Worm (Caenorhabditis elegans) whole organism, L3 larva: ENCODE measurements around the gene C07A12.7.

Experiments used
- R02D3.7 ChIP-seq: fragments of 150-350 bp; optimal IDR thresholded peaks from 2 replicates; lab custom pipeline; 2014; ENCODE audit warnings: missing biosample characterization, missing genetic modification characterization
- aly-2 ChIP-seq: fragments of 150-350 bp; optimal IDR thresholded peaks from 2 replicates; lab custom pipeline; 2014; ENCODE audit warnings: missing biosample characterization, missing genetic modification characterization
- ama-1 ChIP-seq: fragments of 150-350 bp; optimal IDR thresholded peaks from 2 replicates; lab custom pipeline; 2018
- ceh-16 ChIP-seq: sonication (generic microtip); optimal IDR thresholded peaks from 2 replicates; lab custom pipeline; 2017; ENCODE audit warnings: missing biosample characterization, missing genetic modification characterization
- ceh-28 ChIP-seq: fragments of 150-350 bp; optimal IDR thresholded peaks from 2 replicates; lab custom pipeline; 2014; ENCODE audit warnings: missing biosample characterization, missing genetic modification reagents, missing genetic modification characterization
- ceh-9 ChIP-seq: sonication (generic microtip); optimal IDR thresholded peaks from 2 replicates; lab custom pipeline; 2018; ENCODE audit warnings: missing biosample characterization, missing genetic modification characterization
- daf-12 ChIP-seq: fragments of 150-350 bp; optimal IDR thresholded peaks from 2 replicates; lab custom pipeline; 2014; ENCODE audit warnings: missing biosample characterization, missing genetic modification reagents, missing genetic modification characterization
- egl-27 ChIP-seq: sonication (generic microtip); optimal IDR thresholded peaks from 4 replicates; lab custom pipeline; 2017; ENCODE audit warnings: missing biosample characterization, missing genetic modification reagents, missing genetic modification characterization
- egl-5 ChIP-seq: fragments of 150-350 bp; optimal IDR thresholded peaks from 2 replicates; lab custom pipeline; 2017; ENCODE audit warnings: missing biosample characterization, missing genetic modification reagents, missing genetic modification characterization, inconsistent platforms
- elt-1 ChIP-seq: fragments of 150-350 bp; optimal IDR thresholded peaks from 2 replicates; lab custom pipeline; 2014; ENCODE audit warnings: missing biosample characterization, missing genetic modification characterization
- elt-3 ChIP-seq, 3 experiments: fragments of 150-350 bp in 1 of 3; sonication (generic microtip) in 2 of 3; optimal IDR thresholded peaks; 2 replicates in 2 of 3; 4 replicates in 1 of 3; lab custom pipeline; 2014 to 2017; ENCODE audit warnings: missing biosample characterization in 3 of 3, missing genetic modification characterization in 3 of 3
- fkh-10 ChIP-seq: sonication (generic microtip); optimal IDR thresholded peaks from 2 replicates; lab custom pipeline; 2017; ENCODE audit warnings: missing biosample characterization, missing genetic modification reagents, missing genetic modification characterization
- fkh-2 ChIP-seq: fragments of 150-350 bp; optimal IDR thresholded peaks from 2 replicates; lab custom pipeline; 2014; ENCODE audit warnings: missing biosample characterization, missing genetic modification reagents, missing genetic modification characterization
- hmg-11 ChIP-seq: sonication (generic microtip); optimal IDR thresholded peaks from 2 replicates; lab custom pipeline; 2016; ENCODE audit warnings: missing genetic modification characterization, missing compliant biosample characterization
- jun-1 ChIP-seq: fragments of 150-350 bp; optimal IDR thresholded peaks from 2 replicates; lab custom pipeline; 2014; ENCODE audit warnings: missing biosample characterization, missing genetic modification reagents, missing genetic modification characterization
- lin-15B ChIP-seq: fragments of 150-350 bp; optimal IDR thresholded peaks from 2 replicates; lab custom pipeline; 2014; ENCODE audit warnings: missing biosample characterization, missing genetic modification characterization
- lin-39 ChIP-seq: fragments of 150-350 bp; optimal IDR thresholded peaks from 2 replicates; lab custom pipeline; 2018; ENCODE audit warnings: missing biosample characterization, missing genetic modification reagents, missing genetic modification characterization
- lsy-12 ChIP-seq: sonication (generic microtip); optimal IDR thresholded peaks from 2 replicates; lab custom pipeline; 2016; ENCODE audit warnings: mild to moderate bottlenecking, missing genetic modification characterization, missing compliant biosample characterization
- mml-1 ChIP-seq: fragments of 150-350 bp; sonication (generic microtip); optimal IDR thresholded peaks from 3 replicates; lab custom pipeline; 2014; ENCODE audit warnings: missing biosample characterization, missing genetic modification characterization
- nfya-1 ChIP-seq: sonication (generic microtip); optimal IDR thresholded peaks from 2 replicates; lab custom pipeline; 2017; ENCODE audit warnings: missing genetic modification characterization, mild to moderate bottlenecking, missing compliant biosample characterization, antibody characterized with exemption, moderate library complexity; ENCODE audit not compliant: insufficient read depth
- nhr-11 ChIP-seq: fragments of 150-350 bp; optimal IDR thresholded peaks from 2 replicates; lab custom pipeline; 2014; ENCODE audit warnings: missing biosample characterization, missing genetic modification characterization
- nhr-12 ChIP-seq: fragments of 150-350 bp; optimal IDR thresholded peaks from 2 replicates; lab custom pipeline; 2014; ENCODE audit warnings: missing biosample characterization, missing genetic modification characterization
- nhr-23 ChIP-seq: fragments of 150-350 bp; optimal IDR thresholded peaks from 2 replicates; lab custom pipeline; 2014; ENCODE audit warnings: missing biosample characterization, missing genetic modification reagents, missing genetic modification characterization
- nhr-237 ChIP-seq: fragments of 150-350 bp; optimal IDR thresholded peaks from 2 replicates; lab custom pipeline; 2014; ENCODE audit warnings: missing biosample characterization, missing genetic modification characterization
- nhr-28 ChIP-seq: fragments of 150-350 bp; optimal IDR thresholded peaks from 2 replicates; lab custom pipeline; 2014; ENCODE audit warnings: missing biosample characterization, missing genetic modification characterization
- nhr-67 ChIP-seq: fragments of 150-350 bp; optimal IDR thresholded peaks from 2 replicates; lab custom pipeline; 2014; ENCODE audit warnings: missing biosample characterization, missing genetic modification characterization
- nhr-77 ChIP-seq: fragments of 150-350 bp; optimal IDR thresholded peaks from 2 replicates; lab custom pipeline; 2014; ENCODE audit warnings: missing biosample characterization, missing genetic modification characterization
- pha-4 ChIP-seq: fragments of 150-350 bp; optimal IDR thresholded peaks from 2 replicates; lab custom pipeline; 2014; ENCODE audit warnings: missing biosample characterization, missing genetic modification reagents, missing genetic modification characterization
- sea-2 ChIP-seq: fragments of 150-350 bp; sonication (generic microtip); optimal IDR thresholded peaks from 4 replicates; lab custom pipeline; 2014; ENCODE audit warnings: missing biosample characterization, missing genetic modification reagents, missing genetic modification characterization
- skn-1 ChIP-seq: fragments of 150-350 bp; optimal IDR thresholded peaks from 2 replicates; lab custom pipeline; 2014; ENCODE audit warnings: missing biosample characterization, missing genetic modification characterization
- snpc-4 ChIP-seq: fragments of 150-350 bp; optimal IDR thresholded peaks from 2 replicates; lab custom pipeline; 2014; ENCODE audit warnings: missing biosample characterization, missing genetic modification characterization
- tbx-2 ChIP-seq: sonication (generic microtip); optimal IDR thresholded peaks from 2 replicates; lab custom pipeline; 2016; ENCODE audit warnings: mild to moderate bottlenecking, missing genetic modification characterization, missing compliant biosample characterization
- unc-39 ChIP-seq: sonication (generic microtip); optimal IDR thresholded peaks from 4 replicates; lab custom pipeline; 2017; ENCODE audit warnings: missing biosample characterization, missing genetic modification characterization
- unc-62 ChIP-seq: fragments of 150-350 bp; sonication (generic microtip); optimal IDR thresholded peaks from 4 replicates; lab custom pipeline; 2014; ENCODE audit warnings: missing biosample characterization, missing genetic modification reagents, missing genetic modification characterization
- zag-1 ChIP-seq: fragments of 150-350 bp; optimal IDR thresholded peaks from 2 replicates; lab custom pipeline; 2014; ENCODE audit warnings: missing biosample characterization, missing genetic modification characterization
- ztf-11 ChIP-seq: fragments of 150-350 bp; optimal IDR thresholded peaks from 2 replicates; lab custom pipeline; 2014; ENCODE audit warnings: missing biosample characterization, missing genetic modification characterization
- ztf-4 ChIP-seq: fragments of 150-350 bp; optimal IDR thresholded peaks from 2 replicates; lab custom pipeline; 2014; ENCODE audit warnings: missing biosample characterization, missing genetic modification characterization

The C07A12.7 gene

DNA sequence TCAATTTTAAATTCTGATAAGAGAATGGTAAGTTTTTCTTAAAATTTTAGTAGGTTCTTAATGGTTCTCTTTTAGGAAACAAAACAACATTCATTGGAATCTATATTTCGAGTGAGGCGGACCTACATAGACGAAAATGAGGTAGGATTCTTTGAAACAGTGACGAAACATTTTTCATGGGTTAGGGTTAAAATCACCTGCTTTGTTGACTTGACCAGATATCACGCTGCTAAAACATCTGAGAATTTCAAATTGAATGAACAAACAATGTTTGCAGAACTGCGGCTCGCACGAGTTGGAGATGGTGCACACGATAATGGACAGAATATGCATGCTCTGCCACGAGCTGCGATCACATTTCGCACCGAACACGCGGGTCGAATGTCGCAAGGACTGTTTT is 40.3 kb upstream of the C07A12.7 start:
- TF ChIP-seq nhr-67 (tag; lab: Kevin White, UChicago) (no peak), skn-1 (tag; lab: Kevin White, UChicago) (no peak), nhr-237 (tag; lab: Kevin White, UChicago) (no peak), jun-1 (tag; lab: Kevin White, UChicago) (no peak), hmg-11 (tag; lab: Kevin White, UChicago) (no peak), aly-2 (no peak), elt-1 (tag; lab: Kevin White, UChicago) (no peak), egl-27 (tag; lab: Kevin White, UChicago) (no peak), nhr-23 (no peak), unc-62 (GFP tag; lab: Kevin White, UChicago) (no peak), ceh-16 (tag; lab: Kevin White, UChicago) (no peak), ztf-11 (tag; lab: Kevin White, UChicago) (no peak), ceh-9 (tag; lab: Kevin White, UChicago) (no peak), nhr-28 (tag; lab: Kevin White, UChicago) (no peak), fkh-2 (tag; lab: Kevin White, UChicago) (no peak), elt-3 (tag; optimal IDR thresholded peaks at IDR 0.05; lab: Kevin White, UChicago) (no peak), lin-15B (tag; lab: Kevin White, UChicago) (no peak), snpc-4 (tag; lab: Kevin White, UChicago) (no peak), nhr-11 (tag; lab: Kevin White, UChicago) (no peak), R02D3.7 (tag; lab: Kevin White, UChicago) (no peak)
- TF ChIP-seq, all 47 proteins: peak for 0

- TF ChIP-seq ztf-4 (tag; lab: Kevin White, UChicago) (no peak), egl-27 (tag; lab: Kevin White, UChicago) (no peak), lin-39 (no peak), egl-5 (tag; lab: Kevin White, UChicago) (no peak), hmg-11 (tag; lab: Kevin White, UChicago) (no peak), R02D3.7 (tag; lab: Kevin White, UChicago) (no peak), ceh-28 (tag; lab: Kevin White, UChicago) (no peak), ztf-11 (tag; lab: Kevin White, UChicago) (no peak), zag-1 (tag; lab: Kevin White, UChicago) (no peak), nhr-237 (tag; lab: Kevin White, UChicago) (no peak), sea-2 (GFP tag; lab: Kevin White, UChicago) (no peak), unc-39 (tag; lab: Kevin White, UChicago) (no peak), tbx-2 (no peak), skn-1 (tag; lab: Kevin White, UChicago) (no peak), ceh-16 (tag; lab: Kevin White, UChicago) (no peak), fkh-2 (tag; lab: Kevin White, UChicago) (no peak), lsy-12 (tag; lab: Kevin White, UChicago) (no peak), pha-4 (tag; lab: Kevin White, UChicago) (no peak), elt-1 (tag; lab: Kevin White, UChicago) (no peak)
Measured at ce11 chrX:4561863-4562262, 39.9 kb upstream of the C07A12.7 start, which contains the start of gene C05E11.6. TSS of gene C05E11.6 (plus strand) at chrX:4562163.

DNA sequence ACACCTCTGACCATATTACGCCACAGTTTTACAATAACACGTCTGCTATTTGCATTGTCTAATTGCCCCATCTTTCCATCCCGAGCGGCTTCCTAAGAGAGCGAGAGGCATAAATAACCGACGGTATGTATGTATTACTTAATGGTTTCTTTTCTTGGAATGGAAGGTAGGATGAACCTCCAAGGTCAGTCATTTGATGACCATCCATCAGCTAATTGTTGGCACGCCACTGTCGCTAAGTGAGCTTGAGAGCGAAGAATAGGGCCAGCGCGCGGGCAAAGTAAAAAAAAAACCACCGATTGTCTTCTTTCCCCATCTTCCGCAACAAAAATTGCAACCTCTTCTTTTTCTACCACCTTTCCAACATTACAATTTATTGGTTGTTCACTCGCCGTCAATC is 34.1 kb upstream of the C07A12.7 start:
- TF ChIP-seq pha-4 (tag; lab: Kevin White, UChicago) (no peak), mml-1 (tag; lab: Kevin White, UChicago) (no peak), ceh-28 (tag; lab: Kevin White, UChicago) (no peak), nhr-237 (tag; lab: Kevin White, UChicago) (no peak), nhr-12 (no peak), daf-12 (tag; lab: Kevin White, UChicago) (no peak), fkh-10 (no peak), ceh-9 (tag; lab: Kevin White, UChicago) (no peak), nfya-1 (tag; lab: Kevin White, UChicago) (no peak), ztf-4 (tag; lab: Kevin White, UChicago) (no peak), sea-2 (GFP tag; lab: Kevin White, UChicago) (no peak), unc-62 (GFP tag; lab: Kevin White, UChicago) (no peak), zag-1 (tag; lab: Kevin White, UChicago) (no peak), nhr-28 (tag; lab: Kevin White, UChicago) (no peak), lsy-12 (tag; lab: Kevin White, UChicago) (no peak)

DNA sequence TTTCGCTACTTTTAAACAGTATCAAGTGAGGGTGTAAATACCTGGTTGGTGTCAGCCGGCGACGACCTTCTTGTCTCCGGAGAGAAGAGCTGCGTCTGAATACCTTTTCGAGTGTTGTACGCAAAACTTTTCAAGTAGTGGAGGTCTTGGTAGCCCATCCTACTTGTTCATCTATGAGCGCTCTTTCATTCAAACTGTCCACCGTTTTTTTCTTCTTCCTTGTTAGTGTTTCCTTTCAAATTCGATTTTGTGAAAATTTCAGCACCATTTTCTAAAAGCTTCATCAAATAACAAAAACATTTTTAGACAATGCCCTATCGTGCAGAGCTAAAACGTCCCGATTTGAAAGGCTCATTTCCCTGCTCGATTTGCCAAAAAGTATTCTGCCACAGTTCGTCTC is 32.4 kb upstream of the C07A12.7 start, which contains the start of gene ham-2:
TSS of gene ham-2 (plus strand) at position 301 of the 400 bp plus-strand sequence.
- TF ChIP-seq nhr-77 (no peak), lsy-12 (tag; lab: Kevin White, UChicago) (no peak), ceh-9 (tag; lab: Kevin White, UChicago) (no peak), ama-1 (no peak), ztf-4 (tag; lab: Kevin White, UChicago) (no peak)
